Fruit fly (Drosophila melanogaster) whole organism, prepupa: ENCODE data around the gene CG45065.

Source experiments
- CG6808 ChIP-seq: fragments of 200-800 bp; sonication (Bioruptor generic); optimal IDR thresholded peaks from 3 replicates; lab custom pipeline; 2017; ENCODE audit warnings: missing biosample characterization, missing genetic modification characterization, mild to moderate bottlenecking, moderate library complexity, missing genetic modification reagents
- CG9139 ChIP-seq: fragments of 200-800 bp; sonication (Bioruptor generic); optimal IDR thresholded peaks from 3 replicates; lab custom pipeline; 2017; ENCODE audit warnings: missing biosample characterization, mild to moderate bottlenecking, missing genetic modification characterization
- Ets21C ChIP-seq: fragments of 200-800 bp; sonication (Bioruptor generic); optimal IDR thresholded peaks from 3 replicates; lab custom pipeline; 2016; ENCODE audit warnings: missing biosample characterization, missing genetic modification characterization
- Hr38 ChIP-seq: sonication (Bioruptor generic); optimal IDR thresholded peaks from 2 replicates; lab custom pipeline; 2016; ENCODE audit warnings: missing biosample characterization, missing genetic modification characterization
- Hr4 ChIP-seq: fragments of 200-800 bp; sonication (Bioruptor generic); optimal IDR thresholded peaks from 3 replicates; lab custom pipeline; 2016; ENCODE audit warnings: missing biosample characterization, missing genetic modification characterization
- Met ChIP-seq: fragments of 200-800 bp; sonication (Bioruptor generic); optimal IDR thresholded peaks from 3 replicates; lab custom pipeline; 2016; ENCODE audit warnings: missing biosample characterization, missing genetic modification characterization
- Sox14 ChIP-seq: fragments of 200-800 bp; sonication (Bioruptor generic); optimal IDR thresholded peaks from 3 replicates; lab custom pipeline; 2016; ENCODE audit warnings: missing biosample characterization, missing genetic modification characterization
- achi ChIP-seq: fragments of 200-800 bp; sonication (Bioruptor generic); optimal IDR thresholded peaks from 3 replicates; lab custom pipeline; 2016; ENCODE audit warnings: missing biosample characterization, missing genetic modification characterization
- fkh ChIP-seq: fragments of 200-800 bp; sonication (Bioruptor generic); optimal IDR thresholded peaks from 3 replicates; lab custom pipeline; 2017; ENCODE audit warnings: missing biosample characterization, mild to moderate bottlenecking, missing genetic modification characterization, moderate library complexity

DNA sequence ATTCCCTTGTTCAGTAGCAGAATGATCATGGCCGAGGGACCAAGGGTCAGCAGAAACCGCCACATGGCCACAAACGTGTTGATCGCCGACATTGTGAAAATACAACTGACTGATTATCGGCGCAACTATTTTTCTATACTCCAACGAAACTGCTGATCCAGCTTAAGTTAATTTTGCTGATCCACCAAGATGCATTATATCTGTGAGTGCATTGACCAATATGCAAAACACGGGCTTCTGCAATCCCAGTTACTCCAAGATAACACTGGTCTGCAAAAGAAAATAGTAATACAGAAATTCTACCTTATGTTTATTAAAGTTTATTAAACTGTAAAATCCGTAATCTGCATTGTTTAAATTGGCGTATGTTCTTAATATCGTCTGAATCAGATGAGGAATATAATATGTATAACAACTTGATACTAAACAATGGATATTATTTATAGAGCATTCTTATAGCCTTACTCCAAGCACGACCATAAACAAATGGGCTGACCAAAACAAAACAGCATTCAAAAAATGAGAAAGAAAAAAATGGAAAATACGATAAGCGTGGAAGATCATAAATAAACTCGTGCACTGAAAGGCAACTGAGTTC lies 31.4 kb upstream of the CG45065 start, which contains the start of gene CG12398:
- TF ChIP-seq CG9139 (no peak), achi (GFP tag; lab: Kevin White, UChicago) (no peak), fkh (GFP tag; lab: Kevin White, UChicago) (no peak), Hr38 (GFP tag; lab: Kevin White, UChicago) (no peak), Ets21C (no peak), Met (GFP tag; lab: Kevin White, UChicago) (no peak), CG6808 (GFP tag; lab: Kevin White, UChicago) (no peak), Hr4 (no peak), Sox14 (GFP tag; lab: Kevin White, UChicago) (no peak)
